Worm (Caenorhabditis elegans) whole organism, L1 larva: Measurements from ENCODE around the gene ifd-2.

Source experiments
- C04F5.9 ChIP-seq: sonication (generic microtip); optimal IDR thresholded peaks from 2 replicates; lab custom pipeline; 2016; ENCODE audit warnings: missing genetic modification characterization, missing compliant biosample characterization
- alr-1 ChIP-seq: fragments of 200-800 bp; sonication (Bioruptor generic); optimal IDR thresholded peaks from 2 replicates; lab custom pipeline; 2018; ENCODE audit warnings: borderline replicate concordance, mild to moderate bottlenecking, missing genetic modification characterization, missing compliant biosample characterization
- ama-1 ChIP-seq: fragments of 150-350 bp; optimal IDR thresholded peaks from 2 replicates; lab custom pipeline; 2014
- blmp-1 ChIP-seq: fragments of 150-350 bp; optimal IDR thresholded peaks from 2 replicates; lab custom pipeline; 2014; ENCODE audit warnings: missing biosample characterization, missing genetic modification characterization
- ceh-63 ChIP-seq: fragments of 200-800 bp; sonication (Bioruptor generic); optimal IDR thresholded peaks from 2 replicates; lab custom pipeline; 2018; ENCODE audit warnings: mild to moderate bottlenecking, missing genetic modification characterization, missing compliant biosample characterization
- ceh-8 ChIP-seq: fragments of 200-800 bp; sonication (Bioruptor generic); optimal IDR thresholded peaks from 2 replicates; lab custom pipeline; 2018; ENCODE audit warnings: mild to moderate bottlenecking, missing genetic modification characterization, moderate library complexity, missing compliant biosample characterization
- ceh-82 ChIP-seq, 3 experiments: fragments of 150-350 bp in 1 of 3; sonication (generic microtip) in 2 of 3; optimal IDR thresholded peaks; 2 replicates each; lab custom pipeline; 2014 to 2017; ENCODE audit warnings: missing biosample characterization in 3 of 3, missing genetic modification characterization in 3 of 3
- ceh-88 ChIP-seq: fragments of 200-800 bp; sonication (Bioruptor generic); IDR thresholded peaks from 2 replicates; pipeline ENCODE4 v1.3.6; 2022; ENCODE audit warnings: missing genetic modification characterization, missing compliant biosample characterization
- dpl-1 ChIP-seq, 3 experiments: fragments of 150-350 bp in 2 of 3; sonication (generic microtip) in 1 of 3; optimal IDR thresholded peaks; 2 replicates each; lab custom pipeline; 2014 to 2017; ENCODE audit warnings: missing biosample characterization in 3 of 3, missing genetic modification characterization in 3 of 3, missing genetic modification reagents in 3 of 3
- dsc-1 ChIP-seq: sonication (generic microtip); optimal IDR thresholded peaks from 2 replicates; lab custom pipeline; 2016; ENCODE audit warnings: mild to moderate bottlenecking, missing genetic modification characterization, missing compliant biosample characterization
- efl-3 ChIP-seq: fragments of 200-800 bp; sonication (Bioruptor generic); optimal IDR thresholded peaks from 2 replicates; lab custom pipeline; 2018; ENCODE audit warnings: mild to moderate bottlenecking, missing genetic modification characterization, missing compliant biosample characterization
- egl-27 ChIP-seq, 2 experiments: fragments of 150-350 bp in 1 of 2; sonication (generic microtip); optimal IDR thresholded peaks; 3 replicates each; lab custom pipeline; 2017 to 2018; ENCODE audit warnings: missing biosample characterization in 2 of 2, missing genetic modification characterization in 2 of 2, missing genetic modification reagents in 2 of 2
- elt-3 ChIP-seq, 6 experiments: fragments of 150-350 bp in 1 of 6; sonication (generic microtip); optimal IDR thresholded peaks; 2 replicates each; lab custom pipeline; 2017 to 2018; ENCODE audit warnings: missing biosample characterization in 6 of 6, missing genetic modification characterization in 6 of 6, inconsistent platforms in 1 of 6
- fkh-10 ChIP-seq: sonication (generic microtip); optimal IDR thresholded peaks from 2 replicates; lab custom pipeline; 2017; ENCODE audit warnings: missing biosample characterization, missing genetic modification reagents, missing genetic modification characterization
- fkh-8 ChIP-seq: sonication (generic microtip); optimal IDR thresholded peaks from 2 replicates; lab custom pipeline; 2016; ENCODE audit warnings: mild to moderate bottlenecking, missing genetic modification characterization, missing compliant biosample characterization
- hlh-17 ChIP-seq: fragments of 200-800 bp; sonication (Bioruptor generic); optimal IDR thresholded peaks from 2 replicates; lab custom pipeline; 2018; ENCODE audit warnings: missing genetic modification characterization, mild to moderate bottlenecking, missing compliant biosample characterization, moderate library complexity, borderline replicate concordance
- hlh-4 ChIP-seq: sonication (generic microtip); optimal IDR thresholded peaks from 2 replicates; lab custom pipeline; 2016; ENCODE audit warnings: mild to moderate bottlenecking, missing genetic modification characterization, missing compliant biosample characterization
- hpl-2 ChIP-seq: fragments of 150-350 bp; optimal IDR thresholded peaks from 2 replicates; lab custom pipeline; 2014; ENCODE audit warnings: missing biosample characterization, missing genetic modification reagents, missing genetic modification characterization
- irx-1 ChIP-seq: sonication (generic microtip); optimal IDR thresholded peaks from 2 replicates; lab custom pipeline; 2016; ENCODE audit warnings: missing genetic modification characterization, missing compliant biosample characterization
- jun-1 ChIP-seq: fragments of 150-350 bp; optimal IDR thresholded peaks from 2 replicates; lab custom pipeline; 2014; ENCODE audit warnings: missing biosample characterization, missing genetic modification reagents, missing genetic modification characterization
- lin-14 ChIP-seq: fragments of 200-800 bp; sonication (Bioruptor generic); optimal IDR thresholded peaks from 2 replicates; lab custom pipeline; 2018; ENCODE audit warnings: mild to moderate bottlenecking, missing genetic modification characterization, moderate library complexity, missing compliant biosample characterization
- lin-35 ChIP-seq, 2 experiments: fragments of 150-350 bp; optimal IDR thresholded peaks; 2 replicates each; lab custom pipeline; 2014; ENCODE audit warnings: missing biosample characterization in 2 of 2, missing genetic modification characterization in 2 of 2, missing genetic modification reagents in 2 of 2
- lin-39 ChIP-seq: fragments of 150-350 bp; optimal IDR thresholded peaks from 2 replicates; lab custom pipeline; 2014; ENCODE audit warnings: missing biosample characterization, missing genetic modification reagents, missing genetic modification characterization
- lir-3 ChIP-seq: sonication (generic microtip); optimal IDR thresholded peaks from 2 replicates; lab custom pipeline; 2016; ENCODE audit warnings: mild to moderate bottlenecking, missing genetic modification characterization, moderate library complexity, missing compliant biosample characterization; ENCODE audit not compliant: poor library complexity
- mdl-1 ChIP-seq, 2 experiments: fragments of 150-350 bp; optimal IDR thresholded peaks; 2 replicates each; lab custom pipeline; 2014 to 2017; ENCODE audit warnings: missing biosample characterization in 2 of 2, missing genetic modification characterization in 2 of 2, inconsistent platforms in 1 of 2
- mep-1 ChIP-seq: fragments of 150-350 bp; optimal IDR thresholded peaks from 2 replicates; lab custom pipeline; 2014; ENCODE audit warnings: missing biosample characterization, missing genetic modification characterization
- nhr-11 ChIP-seq: fragments of 150-350 bp; optimal IDR thresholded peaks from 2 replicates; lab custom pipeline; 2014; ENCODE audit warnings: missing biosample characterization, missing genetic modification characterization
- nhr-19 ChIP-seq: fragments of 200-800 bp; sonication (Bioruptor generic); conservative IDR thresholded peaks from 2 replicates; pipeline ENCODE4 v1.3.6; 2022; ENCODE audit warnings: missing genetic modification characterization, missing compliant biosample characterization
- nhr-20 ChIP-seq: sonication (generic microtip); optimal IDR thresholded peaks from 2 replicates; lab custom pipeline; 2016; ENCODE audit warnings: mild to moderate bottlenecking, missing genetic modification characterization, missing compliant biosample characterization
- nhr-28 ChIP-seq: fragments of 150-350 bp; optimal IDR thresholded peaks from 2 replicates; lab custom pipeline; 2014; ENCODE audit warnings: missing biosample characterization, missing genetic modification characterization
- nhr-47 ChIP-seq: sonication (generic microtip); optimal IDR thresholded peaks from 2 replicates; lab custom pipeline; 2016; ENCODE audit warnings: mild to moderate bottlenecking, missing genetic modification characterization, moderate library complexity, missing compliant biosample characterization
- nhr-71 ChIP-seq: sonication (generic microtip); optimal IDR thresholded peaks from 2 replicates; lab custom pipeline; 2016; ENCODE audit warnings: mild to moderate bottlenecking, missing genetic modification characterization, moderate library complexity, missing compliant biosample characterization
- nhr-76 ChIP-seq: sonication (generic microtip); optimal IDR thresholded peaks from 2 replicates; lab custom pipeline; 2017; ENCODE audit warnings: missing biosample characterization, missing genetic modification characterization
- nhr-77 ChIP-seq: fragments of 150-350 bp; optimal IDR thresholded peaks from 2 replicates; lab custom pipeline; 2014; ENCODE audit warnings: missing biosample characterization, missing genetic modification characterization
- nhr-84 ChIP-seq: sonication (generic microtip); optimal IDR thresholded peaks from 2 replicates; lab custom pipeline; 2017; ENCODE audit warnings: missing biosample characterization, missing genetic modification characterization
- nhr-85 ChIP-seq: sonication (generic microtip); peaks from one replicate; lab custom pipeline; 2016; ENCODE audit warnings: missing genetic modification characterization, inconsistent platforms, missing compliant biosample characterization
- nhr-90 ChIP-seq: sonication (generic microtip); optimal IDR thresholded peaks from 2 replicates; lab custom pipeline; 2016; ENCODE audit warnings: mild to moderate bottlenecking, missing genetic modification characterization, missing compliant biosample characterization; ENCODE audit not compliant: poor library complexity
- pqm-1 ChIP-seq: sonication (generic microtip); optimal IDR thresholded peaks from 3 replicates; lab custom pipeline; 2017; ENCODE audit warnings: missing biosample characterization, missing genetic modification characterization
- rnt-1 ChIP-seq: sonication (generic microtip); optimal IDR thresholded peaks from 2 replicates; lab custom pipeline; 2016; ENCODE audit warnings: mild to moderate bottlenecking, missing genetic modification characterization, moderate library complexity, missing compliant biosample characterization
- skn-1 ChIP-seq: fragments of 150-350 bp; optimal IDR thresholded peaks from 2 replicates; lab custom pipeline; 2014; ENCODE audit warnings: missing biosample characterization, missing genetic modification characterization
- snpc-4 ChIP-seq: fragments of 150-350 bp; optimal IDR thresholded peaks from 2 replicates; lab custom pipeline; 2014; ENCODE audit warnings: missing biosample characterization, missing genetic modification characterization
- snu-23 ChIP-seq: sonication (generic microtip); optimal IDR thresholded peaks from 2 replicates; lab custom pipeline; 2016; ENCODE audit warnings: missing genetic modification characterization, missing compliant biosample characterization
- sptf-1 ChIP-seq: fragments of 150-350 bp; optimal IDR thresholded peaks from 2 replicates; lab custom pipeline; 2014; ENCODE audit warnings: missing biosample characterization, missing genetic modification characterization
- swsn-7 ChIP-seq: sonication (generic microtip); optimal IDR thresholded peaks from 2 replicates; lab custom pipeline; 2016; ENCODE audit warnings: missing genetic modification characterization, missing compliant biosample characterization
- tbx-2 ChIP-seq: sonication (generic microtip); optimal IDR thresholded peaks from 2 replicates; lab custom pipeline; 2016; ENCODE audit warnings: missing genetic modification characterization, missing compliant biosample characterization
- tlp-1 ChIP-seq: fragments of 150-350 bp; optimal IDR thresholded peaks from 2 replicates; lab custom pipeline; 2014; ENCODE audit warnings: missing biosample characterization, missing genetic modification characterization
- unc-130 ChIP-seq: fragments of 150-350 bp; optimal IDR thresholded peaks from 2 replicates; lab custom pipeline; 2017; ENCODE audit warnings: missing biosample characterization, missing genetic modification characterization, inconsistent platforms
- unc-98 ChIP-seq: fragments of 200-800 bp; sonication (Bioruptor generic); IDR thresholded peaks from 2 replicates; pipeline ENCODE4 v1.3.6; 2022; ENCODE audit warnings: missing genetic modification characterization, missing compliant biosample characterization
- vab-15 ChIP-seq: sonication (generic microtip); optimal IDR thresholded peaks from 2 replicates; lab custom pipeline; 2017; ENCODE audit warnings: missing genotype, mild to moderate bottlenecking, missing genetic modification characterization, missing compliant biosample characterization
- ztf-11 ChIP-seq, 2 experiments: sonication (generic microtip); optimal IDR thresholded peaks; 2 replicates each; lab custom pipeline; 2016 to 2017; ENCODE audit warnings: missing genetic modification characterization in 2 of 2, missing biosample characterization in 1 of 2, missing compliant biosample characterization in 1 of 2

ifd-2 gene

DNA sequence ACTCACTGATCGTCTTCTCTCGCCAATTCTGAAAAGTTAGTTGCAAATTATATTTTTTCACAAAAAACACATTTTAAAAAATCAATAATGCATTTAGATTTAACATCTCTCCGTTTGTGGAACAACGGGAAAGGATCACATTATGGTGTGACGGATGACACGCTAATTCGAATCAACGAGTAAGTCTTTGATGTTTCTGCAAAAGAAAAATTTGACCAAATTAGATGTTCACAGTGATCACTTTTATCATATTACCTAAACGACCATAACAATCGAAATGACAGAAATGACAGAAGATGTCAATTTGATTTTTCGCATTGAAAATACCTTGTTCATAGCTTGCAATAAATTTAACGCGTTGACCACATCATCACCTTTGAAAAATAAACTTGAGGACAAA, 45.6 kb upstream of the ifd-2 start:
- TF ChIP-seq nhr-85 (tag; lab: Kevin White, UChicago) (peak; percentile 77), nhr-90 (tag; lab: Kevin White, UChicago) (no peak), fkh-10 (GFP tag; lab: Kevin White, UChicago) (no peak), blmp-1 (tag; lab: Kevin White, UChicago) (peak; percentile 18), ztf-11 (tag; optimal IDR thresholded peaks at IDR 0.05; lab: Kevin White, UChicago) (no peak), unc-130 (tag; lab: Kevin White, UChicago) (peak; percentile 6), ceh-88 (GFP tag; lab: Robert Waterston, UW) (no peak), nhr-28 (no peak), lin-14 (GFP tag; lab: Kevin White, UChicago) (peak; percentile 26), rnt-1 (tag; lab: Kevin White, UChicago) (no peak), alr-1 (tag; lab: Kevin White, UChicago) (no peak), elt-3 (tag; optimal IDR thresholded peaks at IDR 0.05; lab: Kevin White, UChicago) (peak in 1 of 6 experiments; percentile 53), nhr-76 (tag; lab: Kevin White, UChicago) (no peak)

DNA sequence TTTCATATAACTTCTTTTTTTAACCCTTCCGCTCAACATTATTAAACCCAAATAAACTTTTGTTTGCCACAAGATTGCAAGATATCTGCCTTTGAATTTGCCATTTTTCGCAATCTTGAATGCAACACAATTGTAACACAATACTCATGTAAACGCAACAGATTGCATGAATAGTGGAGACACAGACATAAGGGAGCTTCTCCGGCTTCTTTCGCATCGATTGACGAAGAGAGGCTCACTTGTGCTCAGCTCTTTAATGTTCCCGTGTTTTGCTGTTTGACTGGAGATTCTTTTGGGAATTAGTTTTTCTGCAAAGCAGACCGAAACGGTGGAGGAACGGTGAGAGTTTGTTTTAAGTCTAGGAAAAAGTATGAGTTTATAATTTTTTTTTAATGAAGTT, 43.7 kb upstream of the ifd-2 start, which contains the start of gene F56F10.2:
Gene F56F10.2, plus strand, starts transcription at position 215 of the 400 bp plus-strand sequence.
- TF ChIP-seq nhr-11 (tag; lab: Kevin White, UChicago) (no peak), hlh-4 (no peak), rnt-1 (tag; lab: Kevin White, UChicago) (no peak), mdl-1 (tag; optimal IDR thresholded peaks at IDR 0.05; lab: Kevin White, UChicago) (no peak), skn-1 (tag; lab: Kevin White, UChicago) (peak; percentile 44), ama-1 (no peak), sptf-1 (no peak), nhr-28 (no peak), unc-130 (tag; lab: Kevin White, UChicago) (no peak), lin-14 (GFP tag; lab: Kevin White, UChicago) (peak; percentile 72), nhr-84 (tag; lab: Kevin White, UChicago) (no peak), snu-23 (GFP tag; lab: Kevin White, UChicago) (peak; percentile 3), ztf-11 (tag; optimal IDR thresholded peaks at IDR 0.05; lab: Kevin White, UChicago) (no peak), egl-27 (tag; optimal IDR thresholded peaks at IDR 0.05; lab: Kevin White, UChicago) (no peak), ceh-8 (GFP tag; lab: Kevin White, UChicago) (no peak), pqm-1 (tag; lab: Kevin White, UChicago) (no peak), lin-35 (GFP tag; optimal IDR thresholded peaks at IDR 0.05; lab: Kevin White, UChicago) (no peak), elt-3 (tag; optimal IDR thresholded peaks at IDR 0.05; lab: Kevin White, UChicago) (no peak), mep-1 (tag; lab: Kevin White, UChicago) (peak; percentile 5), ceh-88 (GFP tag; lab: Robert Waterston, UW) (no peak), fkh-8 (no peak), nhr-71 (tag; lab: Kevin White, UChicago) (peak; percentile 32), dsc-1 (no peak), vab-15 (tag; lab: Kevin White, UChicago) (no peak), unc-98 (GFP tag; lab: Robert Waterston, UW) (no peak), hlh-17 (GFP tag; lab: Kevin White, UChicago) (no peak), hpl-2 (no peak), nhr-47 (tag; lab: Kevin White, UChicago) (peak; percentile 12), tlp-1 (tag; lab: Kevin White, UChicago) (no peak), nhr-19 (no peak), fkh-10 (GFP tag; lab: Kevin White, UChicago) (no peak), swsn-7 (tag; lab: Kevin White, UChicago) (no peak), efl-3 (no peak), C04F5.9 (tag; lab: Kevin White, UChicago) (no peak), ceh-63 (GFP tag; lab: Kevin White, UChicago) (no peak), tbx-2 (tag; lab: Kevin White, UChicago) (no peak), nhr-77 (tag; lab: Kevin White, UChicago) (no peak), lin-39 (tag; lab: Kevin White, UChicago) (no peak), dpl-1 (GFP tag; optimal IDR thresholded peaks at IDR 0.05; lab: Kevin White, UChicago) (no peak), nhr-20 (tag; lab: Kevin White, UChicago) (no peak), snpc-4 (tag; lab: Kevin White, UChicago) (no peak), jun-1 (tag; lab: Kevin White, UChicago) (no peak), lir-3 (tag; lab: Kevin White, UChicago) (no peak), irx-1 (tag; lab: Kevin White, UChicago) (no peak), ceh-82 (tag; optimal IDR thresholded peaks at IDR 0.05; lab: Kevin White, UChicago) (peak in 2 of 3 experiments; percentile 0 to 18)
